Worm (Caenorhabditis elegans) whole organism, mixed stage, embryonic: Measurements from ENCODE around the gene T16A9.3.

Experiments
- M03D4.4 ChIP-seq: sonication (generic microtip); optimal IDR thresholded peaks from 2 replicates; lab custom pipeline; 2017; ENCODE audit warnings: mild to moderate bottlenecking, missing genetic modification characterization, missing compliant biosample characterization
- blmp-1 ChIP-seq: fragments of 150-350 bp; optimal IDR thresholded peaks from 2 replicates; lab custom pipeline; 2014; ENCODE audit warnings: missing biosample characterization, missing genetic modification characterization
- ceh-39 ChIP-seq: fragments of 150-350 bp; optimal IDR thresholded peaks from 2 replicates; lab custom pipeline; 2014; ENCODE audit warnings: missing biosample characterization, missing genetic modification characterization
- elt-1 ChIP-seq: sonication (generic microtip); optimal IDR thresholded peaks from 2 replicates; lab custom pipeline; 2017; ENCODE audit warnings: missing genetic modification characterization, mild to moderate bottlenecking, missing compliant biosample characterization, antibody characterized with exemption, moderate library complexity, borderline replicate concordance; ENCODE audit not compliant: insufficient read depth
- elt-3 ChIP-seq: fragments of 150-350 bp; optimal IDR thresholded peaks from 2 replicates; lab custom pipeline; 2014; ENCODE audit warnings: missing biosample characterization, missing genetic modification characterization
- lin-13 ChIP-seq: fragments of 150-350 bp; optimal IDR thresholded peaks from 2 replicates; lab custom pipeline; 2014; ENCODE audit warnings: missing biosample characterization, missing genetic modification characterization
- mep-1 ChIP-seq: fragments of 150-350 bp; optimal IDR thresholded peaks from 2 replicates; lab custom pipeline; 2017; ENCODE audit warnings: missing biosample characterization, missing genetic modification reagents, missing genetic modification characterization, inconsistent platforms
- pha-4 ChIP-seq: fragments of 150-350 bp; optimal IDR thresholded peaks from 2 replicates; lab custom pipeline; 2018; ENCODE audit warnings: missing biosample characterization, missing genetic modification reagents, missing genetic modification characterization
- snpc-4 ChIP-seq: fragments of 150-350 bp; optimal IDR thresholded peaks from 2 replicates; lab custom pipeline; 2014; ENCODE audit warnings: missing biosample characterization, missing genetic modification characterization
- unc-39 ChIP-seq: fragments of 150-350 bp; optimal IDR thresholded peaks from 2 replicates; lab custom pipeline; 2014; ENCODE audit warnings: missing biosample characterization, missing genetic modification characterization
- ztf-11 ChIP-seq: fragments of 150-350 bp; optimal IDR thresholded peaks from 2 replicates; lab custom pipeline; 2014; ENCODE audit warnings: missing biosample characterization, missing genetic modification characterization

- TF ChIP-seq elt-1 (tag; lab: Kevin White, UChicago) (no peak), lin-13 (no peak), elt-3 (tag; lab: Kevin White, UChicago) (no peak), ceh-39 (no peak), blmp-1 (no peak), snpc-4 (tag; lab: Kevin White, UChicago) (no peak), ztf-11 (tag; lab: Kevin White, UChicago) (no peak), pha-4 (no peak), mep-1 (tag; lab: Kevin White, UChicago) (no peak), M03D4.4 (tag; lab: Kevin White, UChicago) (no peak), unc-39 (tag; lab: Kevin White, UChicago) (no peak)
These were observed 9.8 kb downstream of the T16A9.3 start, which contains the start of gene T16A9.5 for ce11 chrV:14215106-14215505.
